Worm (Caenorhabditis elegans): ENCODE measurements around the gene zip-3.
A peak's percentile ranks its signal among the peaks of the same experiment; 100 is the strongest.

DNA sequence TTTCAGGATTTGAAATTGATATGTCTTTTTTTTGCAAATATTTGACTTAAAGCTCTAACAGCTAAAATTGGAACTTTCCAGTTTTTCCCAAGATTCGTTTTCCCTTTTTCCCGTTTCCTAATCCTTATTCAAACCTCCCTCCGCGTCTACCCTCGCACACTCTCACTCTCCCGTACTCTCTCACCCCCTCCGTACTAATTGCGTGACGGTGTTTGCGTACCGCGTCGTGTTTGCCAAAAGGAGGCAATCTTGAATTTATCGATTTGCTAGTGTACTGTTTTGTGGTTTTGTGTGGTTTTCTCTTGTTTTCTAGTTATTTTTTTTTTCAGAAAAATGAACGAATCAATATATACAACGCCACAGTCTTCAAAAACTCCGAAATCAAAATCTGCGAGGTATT, 48.7 kb downstream of the zip-3 start, which contains the start of gene citk-1:
- TF ChIP-seq aly-1 (tag; optimal IDR thresholded peaks at IDR 0.05) (no peak), ama-1 (optimal IDR thresholded peaks at IDR 0.05) (no peak), B0310.2 (tag; optimal IDR thresholded peaks at IDR 0.05) (no peak), ceh-36 (tag; optimal IDR thresholded peaks at IDR 0.05) (peak; percentile 29), ets-7 (tag; optimal IDR thresholded peaks at IDR 0.05) (no peak), sea-1 (GFP tag; conservative IDR thresholded peaks at IDR 0.05) (no peak)
